Fruit fly (Drosophila melanogaster) whole organism, embryonic: Measurements from ENCODE around the gene CG12589.
A peak's percentile ranks its signal among the peaks of the same experiment; 100 is the strongest.

Source experiments
- Abd-B ChIP-seq: fragments of 200-800 bp; sonication (Bioruptor generic); optimal IDR thresholded peaks from 2 replicates; lab custom pipeline; 2018; ENCODE audit warnings: missing biosample characterization, mild to moderate bottlenecking, missing genetic modification characterization, moderate library complexity
- Ada2b ChIP-seq: fragments of 200-800 bp; sonication (Bioruptor generic); IDR thresholded peaks from 2 replicates; pipeline ENCODE4 v1.3.6; 2022; ENCODE audit warnings: missing biosample characterization, missing genetic modification characterization
- Awh ChIP-seq: fragments of 200-800 bp; sonication (Bioruptor generic); IDR thresholded peaks from 2 replicates; pipeline ENCODE4, ENCODE4 v1.3.6; 2022; ENCODE audit warnings: missing biosample characterization, missing genetic modification characterization
- CG10565 ChIP-seq: fragments of 200-800 bp; sonication (Bioruptor generic); optimal IDR thresholded peaks from 3 replicates; lab custom pipeline; 2016; ENCODE audit warnings: missing biosample characterization, mild to moderate bottlenecking, missing genetic modification characterization
- CG10979 ChIP-seq: fragments of 200-800 bp; sonication (Bioruptor generic); optimal IDR thresholded peaks from 2 replicates; lab custom pipeline; 2018; ENCODE audit warnings: missing biosample characterization, mild to moderate bottlenecking, missing genetic modification characterization, moderate library complexity
- CG11723 ChIP-seq: fragments of 200-800 bp; sonication (Bioruptor generic); optimal IDR thresholded peaks from 2 replicates; lab custom pipeline; 2017; ENCODE audit warnings: missing biosample characterization, mild to moderate bottlenecking, missing genetic modification characterization
- CG12299 ChIP-seq: fragments of 200-800 bp; sonication (Bioruptor generic); optimal IDR thresholded peaks from 2 replicates; lab custom pipeline; 2018; ENCODE audit warnings: missing biosample characterization, mild to moderate bottlenecking, missing genetic modification characterization
- CG12744 ChIP-seq: fragments of 200-800 bp; sonication (Bioruptor generic); optimal IDR thresholded peaks from 2 replicates; lab custom pipeline; 2016; ENCODE audit warnings: missing biosample characterization, missing genetic modification characterization
- CG16779 ChIP-seq: fragments of 200-800 bp; sonication (Bioruptor generic); IDR thresholded peaks from 2 replicates; pipeline ENCODE4 v1.3.6; 2022; ENCODE audit warnings: missing biosample characterization, missing genetic modification characterization
- CG18476 ChIP-seq: fragments of 200-800 bp; sonication (Bioruptor generic); optimal IDR thresholded peaks from 2 replicates; lab custom pipeline; 2016; ENCODE audit warnings: missing biosample characterization, mild to moderate bottlenecking, missing genetic modification characterization
- CG18764 ChIP-seq: fragments of 200-800 bp; sonication (Bioruptor generic); optimal IDR thresholded peaks from 3 replicates; lab custom pipeline; 2016; ENCODE audit warnings: missing biosample characterization, missing genetic modification characterization
- CG4854 ChIP-seq: fragments of 200-800 bp; sonication (Bioruptor generic); optimal IDR thresholded peaks from 2 replicates; lab custom pipeline; 2016; ENCODE audit warnings: missing biosample characterization, missing genetic modification characterization, inconsistent platforms
- CG5953 ChIP-seq: fragments of 200-800 bp; sonication (Bioruptor generic); IDR thresholded peaks from 2 replicates; pipeline ENCODE4 v1.3.6; 2022; ENCODE audit warnings: missing biosample characterization, missing genetic modification characterization
- CG7271 ChIP-seq: fragments of 200-800 bp; sonication (Bioruptor generic); optimal IDR thresholded peaks from 2 replicates; lab custom pipeline; 2018; ENCODE audit warnings: missing biosample characterization, mild to moderate bottlenecking, missing genetic modification characterization, moderate library complexity
- CG7745 ChIP-seq: fragments of 200-800 bp; sonication (Bioruptor generic); optimal IDR thresholded peaks from 2 replicates; lab custom pipeline; 2018; ENCODE audit warnings: missing biosample characterization, mild to moderate bottlenecking, missing genetic modification characterization, moderate library complexity
- CG8089 ChIP-seq: fragments of 200-800 bp; sonication (Bioruptor generic); optimal IDR thresholded peaks from 3 replicates; lab custom pipeline; 2016; ENCODE audit warnings: missing biosample characterization, missing genetic modification characterization
- CG8359 ChIP-seq: fragments of 200-800 bp; sonication (Bioruptor generic); optimal IDR thresholded peaks from 2 replicates; lab custom pipeline; 2017; ENCODE audit warnings: missing biosample characterization, mild to moderate bottlenecking, missing genetic modification characterization, borderline replicate concordance
- CG8478 ChIP-seq: fragments of >200 bp; optimal IDR thresholded peaks from 2 replicates; lab custom pipeline; 2018
- CG8765 ChIP-seq: fragments of 200-800 bp; sonication (Bioruptor generic); IDR thresholded peaks from 2 replicates; pipeline ENCODE4 v1.3.6; 2022; ENCODE audit warnings: missing biosample characterization, missing genetic modification characterization
- CG8924 ChIP-seq: fragments of 200-800 bp; optimal IDR thresholded peaks from 3 replicates; lab custom pipeline; 2019; ENCODE audit warnings: missing biosample characterization, mild to moderate bottlenecking, missing genetic modification characterization, moderate library complexity
- D19B ChIP-seq: fragments of 200-800 bp; sonication (Bioruptor generic); optimal IDR thresholded peaks from 2 replicates; lab custom pipeline; 2017; ENCODE audit warnings: missing biosample characterization, mild to moderate bottlenecking, missing genetic modification characterization
- Deaf1 ChIP-seq: fragments of 200-800 bp; optimal IDR thresholded peaks from 3 replicates; lab custom pipeline; 2019; ENCODE audit warnings: missing biosample characterization, mild to moderate bottlenecking, missing genetic modification characterization, moderate library complexity
- Doc3 ChIP-seq: fragments of 200-800 bp; sonication (Bioruptor generic); IDR thresholded peaks from 3 replicates; pipeline ENCODE4 v1.3.6; 2022; ENCODE audit warnings: missing biosample characterization, missing genetic modification characterization; ENCODE audit not compliant: partially characterized antibody
- Fer3 ChIP-seq: fragments of 200-800 bp; sonication (Bioruptor generic); optimal IDR thresholded peaks from 2 replicates; lab custom pipeline; 2018; ENCODE audit warnings: missing biosample characterization, mild to moderate bottlenecking, missing genetic modification characterization, moderate library complexity
- HLH3B ChIP-seq: fragments of 200-800 bp; sonication (Bioruptor generic); IDR thresholded peaks from 2 replicates; pipeline ENCODE4 v1.3.6; 2022; ENCODE audit warnings: missing biosample characterization, missing genetic modification characterization
- Hey ChIP-seq: fragments of 200-800 bp; sonication (Bioruptor generic); optimal IDR thresholded peaks from 3 replicates; lab custom pipeline; 2018; ENCODE audit warnings: missing biosample characterization, mild to moderate bottlenecking, missing genetic modification characterization
- Kr ChIP-seq: fragments of 200-800 bp; sonication (Bioruptor generic); optimal IDR thresholded peaks from 2 replicates; lab custom pipeline; 2017; ENCODE audit warnings: missing biosample characterization, mild to moderate bottlenecking, missing genetic modification characterization
- Oli ChIP-seq: fragments of 200-800 bp; sonication (Bioruptor generic); optimal IDR thresholded peaks from 2 replicates; lab custom pipeline; 2018; ENCODE audit warnings: missing biosample characterization, mild to moderate bottlenecking, missing genetic modification characterization, moderate library complexity
- Scr ChIP-seq: fragments of 200-800 bp; sonication (Bioruptor generic); IDR thresholded peaks from 2 replicates; pipeline ENCODE4 v1.3.6; 2022; ENCODE audit warnings: missing biosample characterization, missing genetic modification characterization; ENCODE audit not compliant: partially characterized antibody
- Sin3A ChIP-seq: fragments of >200 bp; optimal IDR thresholded peaks from 2 replicates; lab custom pipeline; 2018
- abd-A ChIP-seq: fragments of 200-800 bp; sonication (Bioruptor generic); optimal IDR thresholded peaks from 3 replicates; lab custom pipeline; 2019; ENCODE audit warnings: missing biosample characterization, mild to moderate bottlenecking, missing genetic modification characterization, moderate library complexity
- amos ChIP-seq: fragments of 200-800 bp; sonication (Bioruptor generic); IDR thresholded peaks from 2 replicates; pipeline ENCODE4 v1.3.6; 2022; ENCODE audit warnings: missing biosample characterization, missing genetic modification characterization; ENCODE audit not compliant: partially characterized antibody
- ara ChIP-seq: fragments of 200-800 bp; sonication (Bioruptor generic); IDR thresholded peaks from 2 replicates; pipeline ENCODE4 v1.3.6; 2022; ENCODE audit warnings: missing biosample characterization, missing genetic modification characterization
- br ChIP-seq: fragments of >200 bp; optimal IDR thresholded peaks from 2 replicates; lab custom pipeline; 2017
- ci ChIP-seq: fragments of 200-800 bp; sonication (Bioruptor generic); IDR thresholded peaks from 3 replicates; pipeline ENCODE4 v1.3.6; 2022; ENCODE audit warnings: missing biosample characterization, missing genetic modification characterization
- danr ChIP-seq: fragments of 200-800 bp; sonication (Bioruptor generic); IDR thresholded peaks from 2 replicates; pipeline ENCODE4 v1.3.6; 2022; ENCODE audit warnings: missing biosample characterization, missing genetic modification characterization
- grn ChIP-seq: fragments of 200-800 bp; sonication (Bioruptor generic); optimal IDR thresholded peaks from 3 replicates; lab custom pipeline; 2017; ENCODE audit warnings: missing biosample characterization, missing genetic modification characterization
- gro ChIP-seq: fragments of 200-800 bp; sonication (Bioruptor generic); optimal IDR thresholded peaks from 2 replicates; lab custom pipeline; 2016; ENCODE audit warnings: missing biosample characterization, missing genetic modification characterization
- hth ChIP-seq: fragments of >200 bp; optimal IDR thresholded peaks from 2 replicates; lab custom pipeline; 2017; ENCODE audit warnings: inconsistent platforms
- kah ChIP-seq: fragments of 200-800 bp; sonication (Bioruptor generic); optimal IDR thresholded peaks from 2 replicates; lab custom pipeline; 2018; ENCODE audit warnings: missing biosample characterization, mild to moderate bottlenecking, missing genetic modification characterization
- ken ChIP-seq: fragments of 200-800 bp; sonication (Bioruptor generic); IDR thresholded peaks from 3 replicates; pipeline ENCODE4 v1.3.6; 2022; ENCODE audit warnings: missing biosample characterization, missing genetic modification characterization
- kni ChIP-seq: fragments of 200-800 bp; sonication (Bioruptor generic); optimal IDR thresholded peaks from 3 replicates; lab custom pipeline; 2017; ENCODE audit warnings: mild to moderate bottlenecking, missing biosample characterization, missing genetic modification reagents, missing genetic modification characterization
- oc ChIP-seq: fragments of 200-800 bp; sonication (Bioruptor generic); optimal IDR thresholded peaks from 2 replicates; lab custom pipeline; 2018; ENCODE audit warnings: missing biosample characterization, mild to moderate bottlenecking, missing genetic modification characterization, moderate library complexity
- pros ChIP-seq: fragments of 200-800 bp; sonication (Bioruptor generic); optimal IDR thresholded peaks from 3 replicates; lab custom pipeline; 2019; ENCODE audit warnings: missing biosample characterization, mild to moderate bottlenecking, missing genetic modification characterization, moderate library complexity
- ssp ChIP-seq: fragments of 200-800 bp; sonication (Bioruptor generic); IDR thresholded peaks from 2 replicates; pipeline ENCODE4 v1.3.6; 2022; ENCODE audit warnings: missing biosample characterization, missing genetic modification characterization
- tna ChIP-seq: fragments of 200-800 bp; sonication (Bioruptor generic); IDR thresholded peaks from 2 replicates; pipeline ENCODE4 v1.3.6; 2022; ENCODE audit warnings: missing biosample characterization, missing genetic modification characterization; ENCODE audit not compliant: partially characterized antibody
- tup ChIP-seq: fragments of 200-800 bp; sonication (Bioruptor generic); optimal IDR thresholded peaks from 2 replicates; lab custom pipeline; 2016; ENCODE audit warnings: missing biosample characterization, mild to moderate bottlenecking, missing genetic modification characterization, moderate library complexity
- usp ChIP-seq: fragments of >200 bp; optimal IDR thresholded peaks from 2 replicates; lab custom pipeline; 2017; ENCODE audit warnings: missing biosample characterization, missing genetic modification characterization
- zen ChIP-seq: fragments of 200-800 bp; sonication (Bioruptor generic); optimal IDR thresholded peaks from 3 replicates; lab custom pipeline; 2018; ENCODE audit warnings: missing biosample characterization, mild to moderate bottlenecking, missing genetic modification characterization, moderate library complexity

Gene CG12589

DNA sequence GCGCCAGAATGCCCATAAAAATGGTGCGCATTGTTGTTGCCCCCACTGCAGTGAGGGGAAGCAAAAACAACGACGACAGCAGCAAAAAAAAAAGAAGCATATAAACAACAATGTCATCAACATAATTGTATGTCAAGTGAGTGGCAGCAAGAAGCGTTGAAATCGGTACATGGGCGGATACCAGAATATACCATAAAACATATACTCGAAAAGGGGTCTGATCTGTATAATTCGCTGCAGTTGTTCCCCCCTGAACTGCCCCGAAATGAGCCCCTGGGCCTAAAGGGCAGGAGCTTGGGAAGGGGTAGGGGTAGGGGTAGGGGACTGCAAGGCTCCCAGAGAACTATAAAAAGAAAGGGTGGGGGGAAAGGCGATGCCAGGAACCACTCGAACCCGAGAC is 26.9 kb downstream of the CG12589 start (continued):
- TF ChIP-seq CG10979 (tag; lab: Kevin White, UChicago) (peak; percentile 3), oc (tag; lab: Kevin White, UChicago) (no peak), Sin3A (lab: Kevin White, UChicago) (no peak)
- TF ChIP-seq, all 482 proteins: peak for 34

DNA sequence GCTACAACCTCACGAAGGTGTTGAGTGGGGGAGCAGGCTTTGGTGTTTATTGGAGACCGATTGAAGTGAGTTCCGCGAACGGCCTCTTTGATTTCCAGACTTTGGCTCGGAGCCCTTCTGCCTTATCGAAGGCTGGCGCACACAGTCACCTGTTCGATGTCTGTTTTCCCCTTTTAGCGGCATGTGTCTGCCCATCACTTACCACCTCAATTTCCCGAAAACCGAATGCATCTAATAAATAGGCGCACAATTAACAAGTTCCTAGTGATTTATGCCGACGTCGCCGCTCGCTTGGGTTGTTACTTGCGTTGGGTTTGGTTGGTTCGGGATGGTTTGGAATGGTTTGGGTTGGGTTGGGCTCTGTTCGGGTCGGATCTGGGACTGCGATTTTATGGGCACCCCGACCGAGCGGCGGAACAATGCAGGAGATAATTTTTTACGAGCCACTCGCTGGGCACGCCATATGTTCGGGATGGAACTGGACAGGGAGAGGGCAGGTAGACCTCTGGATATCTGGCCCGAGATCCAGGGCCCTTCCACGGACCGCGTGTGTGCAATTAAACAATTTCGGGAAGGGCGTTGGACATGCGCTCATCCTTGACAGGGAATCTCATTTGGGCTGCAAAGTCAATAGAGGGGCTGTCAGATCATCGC is 29.1 kb downstream of the CG12589 start:
- TF ChIP-seq amos (peak; percentile 19; the same call in 1 of the 2 replicates), hth (lab: Kevin White, UChicago) (peak; percentile 65), CG7745 (tag; lab: Kevin White, UChicago) (peak; percentile 60), CG11723 (GFP tag; lab: Kevin White, UChicago) (no peak), CG12299 (tag; lab: Kevin White, UChicago) (no peak), tup (GFP tag; lab: Kevin White, UChicago) (no peak), Deaf1 (tag; lab: Kevin White, UChicago) (peak; percentile 38), ssp (GFP tag; lab: Robert Waterston, UW) (no peak), Doc3 (GFP tag; lab: Robert Waterston, UW) (no peak), abd-A (tag; lab: Kevin White, UChicago) (peak; percentile 75), CG16779 (GFP tag; lab: Robert Waterston, UW) (no peak), tna (GFP tag; lab: Robert Waterston, UW) (no peak), Ada2b (GFP tag; lab: Robert Waterston, UW) (no peak), Awh (GFP tag; lab: Robert Waterston, UW) (peak; percentile 41; the same call in 1 of the 2 replicates), zen (peak; percentile 93), gro (GFP tag; lab: Kevin White, UChicago) (no peak), CG8089 (no peak), HLH3B (no peak), ara (GFP tag; lab: Robert Waterston, UW) (no peak), ken (GFP tag; lab: Robert Waterston, UW) (0 out of 3 replicates have a peak, but pooled peaks have one; percentile 14), CG18476 (GFP tag; lab: Kevin White, UChicago) (no peak), Hey (no peak), usp (GFP tag; lab: Kevin White, UChicago) (no peak), kni (peak; percentile 97), pros (GFP tag; lab: Kevin White, UChicago) (peak; percentile 88), D19B (GFP tag; lab: Kevin White, UChicago) (no peak), danr (GFP tag; lab: Robert Waterston, UW) (no peak), ci (GFP tag; lab: Robert Waterston, UW) (peak; percentile 41; the same call in 1 of the 3 replicates), Abd-B (peak; percentile 14), grn (peak; percentile 42), Kr (GFP tag; lab: Kevin White, UChicago) (peak; percentile 91), CG8924 (tag; lab: Kevin White, UChicago) (no peak), CG10565 (no peak), kah (GFP tag; lab: Kevin White, UChicago) (peak; percentile 70), CG5953 (GFP tag; lab: Robert Waterston, UW) (0 out of 2 replicates have a peak, but pooled peaks have one; percentile 23), Scr (GFP tag; lab: Robert Waterston, UW) (no peak), CG4854 (no peak), CG18764 (no peak), CG7271 (tag; lab: Kevin White, UChicago) (peak; percentile 51), CG8765 (GFP tag; lab: Robert Waterston, UW) (0 out of 2 replicates have a peak, but pooled peaks have one; percentile 18), CG12744 (GFP tag; lab: Kevin White, UChicago) (no peak), CG8478 (no peak), Fer3 (tag; lab: Kevin White, UChicago) (no peak), Oli (tag; lab: Kevin White, UChicago) (peak; percentile 9), br (lab: Kevin White, UChicago) (no peak), CG8359 (GFP tag; lab: Kevin White, UChicago) (no peak)
